Worm (Caenorhabditis elegans) whole organism, mixed stage, embryonic: ENCODE measurements around the gene Y39B6A.29.

Experiments
- ces-1 ChIP-seq: fragments of 150-350 bp; optimal IDR thresholded peaks from 2 replicates; lab custom pipeline; 2014; ENCODE audit warnings: missing biosample characterization, missing genetic modification reagents, missing genetic modification characterization
- elt-1 ChIP-seq: sonication (generic microtip); optimal IDR thresholded peaks from 2 replicates; lab custom pipeline; 2017; ENCODE audit warnings: missing genetic modification characterization, mild to moderate bottlenecking, missing compliant biosample characterization, antibody characterized with exemption, moderate library complexity, borderline replicate concordance; ENCODE audit not compliant: insufficient read depth
- elt-3 ChIP-seq: fragments of 150-350 bp; optimal IDR thresholded peaks from 2 replicates; lab custom pipeline; 2014; ENCODE audit warnings: missing biosample characterization, missing genetic modification characterization
- hlh-1 ChIP-seq: fragments of 150-350 bp; optimal IDR thresholded peaks from 2 replicates; lab custom pipeline; 2014; ENCODE audit warnings: missing biosample characterization, missing genetic modification reagents, missing genetic modification characterization
- lin-13 ChIP-seq: fragments of 150-350 bp; optimal IDR thresholded peaks from 2 replicates; lab custom pipeline; 2014; ENCODE audit warnings: missing biosample characterization, missing genetic modification characterization
- lsy-2 ChIP-seq: fragments of 150-350 bp; optimal IDR thresholded peaks from 2 replicates; lab custom pipeline; 2014; ENCODE audit warnings: missing biosample characterization, missing genetic modification characterization
- mep-1 ChIP-seq: fragments of 150-350 bp; optimal IDR thresholded peaks from 2 replicates; lab custom pipeline; 2017; ENCODE audit warnings: missing biosample characterization, missing genetic modification reagents, missing genetic modification characterization, inconsistent platforms
- nhr-12 ChIP-seq: fragments of 150-350 bp; optimal IDR thresholded peaks from 2 replicates; lab custom pipeline; 2014; ENCODE audit warnings: missing biosample characterization, missing genetic modification characterization
- nhr-237 ChIP-seq: fragments of 150-350 bp; optimal IDR thresholded peaks from 2 replicates; lab custom pipeline; 2014; ENCODE audit warnings: missing biosample characterization, missing genetic modification characterization
- nhr-28 ChIP-seq: fragments of 150-350 bp; optimal IDR thresholded peaks from 2 replicates; lab custom pipeline; 2014; ENCODE audit warnings: missing biosample characterization, missing genetic modification characterization
- nhr-76 ChIP-seq: sonication (generic microtip); optimal IDR thresholded peaks from 2 replicates; lab custom pipeline; 2017; ENCODE audit warnings: missing biosample characterization, missing genetic modification characterization
- zip-8 ChIP-seq: fragments of 150-350 bp; optimal IDR thresholded peaks from 2 replicates; lab custom pipeline; 2014; ENCODE audit warnings: missing biosample characterization, missing genetic modification characterization
- ztf-11 ChIP-seq: fragments of 150-350 bp; optimal IDR thresholded peaks from 2 replicates; lab custom pipeline; 2014; ENCODE audit warnings: missing biosample characterization, missing genetic modification characterization

ce11 chrV:18986103-18986502 lies 38.5 kb downstream of the Y39B6A.29 start:
- TF ChIP-seq zip-8 (no peak), nhr-237 (tag; lab: Kevin White, UChicago) (no peak), elt-1 (tag; lab: Kevin White, UChicago) (no peak), nhr-12 (tag; lab: Kevin White, UChicago) (no peak), elt-3 (no peak), nhr-76 (tag; lab: Kevin White, UChicago) (no peak), mep-1 (tag; lab: Kevin White, UChicago) (no peak), ces-1 (GFP tag; lab: Kevin White, UChicago) (no peak), nhr-28 (tag; lab: Kevin White, UChicago) (no peak), hlh-1 (tag; lab: Kevin White, UChicago) (no peak), ztf-11 (tag; lab: Kevin White, UChicago) (no peak), lsy-2 (tag; lab: Kevin White, UChicago) (no peak), lin-13 (tag; lab: Kevin White, UChicago) (no peak)
